Worm (Caenorhabditis elegans) whole organism, L1 larva: ENCODE results near the gene C45G9.5.
A peak's percentile ranks its signal among the peaks of the same experiment; 100 is the strongest.

ENCODE experiments used
- F16B12.6 ChIP-seq: fragments of 150-350 bp; optimal IDR thresholded peaks from 2 replicates; lab custom pipeline; 2014; ENCODE audit warnings: missing biosample characterization, missing genetic modification characterization
- Y116A8C.19 ChIP-seq: sonication (generic microtip); optimal IDR thresholded peaks from 2 replicates; lab custom pipeline; 2016; ENCODE audit warnings: missing compliant biosample characterization, missing genetic modification characterization, borderline replicate concordance
- aha-1 ChIP-seq: fragments of 150-350 bp; optimal IDR thresholded peaks from 2 replicates; lab custom pipeline; 2014; ENCODE audit warnings: missing biosample characterization, missing genetic modification characterization
- aly-2 ChIP-seq: fragments of 150-350 bp; optimal IDR thresholded peaks from 2 replicates; lab custom pipeline; 2014; ENCODE audit warnings: missing biosample characterization, missing genetic modification characterization
- ama-1 ChIP-seq: fragments of 150-350 bp; optimal IDR thresholded peaks from 2 replicates; lab custom pipeline; 2014
- blmp-1 ChIP-seq: fragments of 150-350 bp; optimal IDR thresholded peaks from 2 replicates; lab custom pipeline; 2014; ENCODE audit warnings: missing biosample characterization, missing genetic modification characterization
- ceh-8 ChIP-seq: fragments of 200-800 bp; sonication (Bioruptor generic); optimal IDR thresholded peaks from 2 replicates; lab custom pipeline; 2018; ENCODE audit warnings: mild to moderate bottlenecking, missing genetic modification characterization, moderate library complexity, missing compliant biosample characterization
- ceh-82 ChIP-seq, 3 experiments: fragments of 150-350 bp in 1 of 3; sonication (generic microtip) in 2 of 3; optimal IDR thresholded peaks; 2 replicates each; lab custom pipeline; 2014 to 2017; ENCODE audit warnings: missing biosample characterization in 3 of 3, missing genetic modification characterization in 3 of 3
- ceh-88 ChIP-seq: fragments of 200-800 bp; sonication (Bioruptor generic); IDR thresholded peaks from 2 replicates; pipeline ENCODE4 v1.3.6; 2022; ENCODE audit warnings: missing genetic modification characterization, missing compliant biosample characterization
- ceh-90 ChIP-seq: sonication (generic microtip); optimal IDR thresholded peaks from 2 replicates; lab custom pipeline; 2016; ENCODE audit warnings: missing genetic modification characterization, missing compliant biosample characterization
- dpl-1 ChIP-seq, 3 experiments: fragments of 150-350 bp in 2 of 3; sonication (generic microtip) in 1 of 3; optimal IDR thresholded peaks; 2 replicates each; lab custom pipeline; 2014 to 2017; ENCODE audit warnings: missing biosample characterization in 3 of 3, missing genetic modification characterization in 3 of 3, missing genetic modification reagents in 3 of 3
- dsc-1 ChIP-seq: sonication (generic microtip); optimal IDR thresholded peaks from 2 replicates; lab custom pipeline; 2016; ENCODE audit warnings: mild to moderate bottlenecking, missing genetic modification characterization, missing compliant biosample characterization
- efl-3 ChIP-seq: fragments of 200-800 bp; sonication (Bioruptor generic); optimal IDR thresholded peaks from 2 replicates; lab custom pipeline; 2018; ENCODE audit warnings: mild to moderate bottlenecking, missing genetic modification characterization, missing compliant biosample characterization
- egl-13 ChIP-seq: sonication (generic microtip); optimal IDR thresholded peaks from 2 replicates; lab custom pipeline; 2016; ENCODE audit warnings: missing genotype, missing genetic modification reagents, missing genetic modification characterization, missing compliant biosample characterization
- egl-27 ChIP-seq, 2 experiments: fragments of 150-350 bp in 1 of 2; sonication (generic microtip); optimal IDR thresholded peaks; 3 replicates each; lab custom pipeline; 2017 to 2018; ENCODE audit warnings: missing biosample characterization in 2 of 2, missing genetic modification characterization in 2 of 2, missing genetic modification reagents in 2 of 2
- ets-5 ChIP-seq: fragments of 200-800 bp; sonication (Bioruptor generic); IDR thresholded peaks from 2 replicates; pipeline ENCODE4 v1.3.6; 2022; ENCODE audit warnings: missing genetic modification characterization, missing compliant biosample characterization
- fkh-10 ChIP-seq: sonication (generic microtip); optimal IDR thresholded peaks from 2 replicates; lab custom pipeline; 2017; ENCODE audit warnings: missing biosample characterization, missing genetic modification reagents, missing genetic modification characterization
- fkh-4 ChIP-seq: sonication (generic microtip); optimal IDR thresholded peaks from 2 replicates; lab custom pipeline; 2016; ENCODE audit warnings: missing compliant biosample characterization, missing genetic modification characterization, borderline replicate concordance
- fos-1 ChIP-seq: fragments of 150-350 bp; optimal IDR thresholded peaks from 2 replicates; lab custom pipeline; 2014; ENCODE audit warnings: missing biosample characterization, missing genetic modification characterization
- hlh-17 ChIP-seq: fragments of 200-800 bp; sonication (Bioruptor generic); optimal IDR thresholded peaks from 2 replicates; lab custom pipeline; 2018; ENCODE audit warnings: missing genetic modification characterization, mild to moderate bottlenecking, missing compliant biosample characterization, moderate library complexity, borderline replicate concordance
- hlh-4 ChIP-seq: sonication (generic microtip); optimal IDR thresholded peaks from 2 replicates; lab custom pipeline; 2016; ENCODE audit warnings: mild to moderate bottlenecking, missing genetic modification characterization, missing compliant biosample characterization
- hpl-2 ChIP-seq: fragments of 150-350 bp; optimal IDR thresholded peaks from 2 replicates; lab custom pipeline; 2014; ENCODE audit warnings: missing biosample characterization, missing genetic modification reagents, missing genetic modification characterization
- irx-1 ChIP-seq: sonication (generic microtip); optimal IDR thresholded peaks from 2 replicates; lab custom pipeline; 2016; ENCODE audit warnings: missing genetic modification characterization, missing compliant biosample characterization
- isw-1 ChIP-seq: fragments of 200-800 bp; sonication (Bioruptor generic); IDR thresholded peaks from 2 replicates; pipeline ENCODE4 v1.3.6; 2022; ENCODE audit warnings: missing genetic modification characterization, missing compliant biosample characterization
- lin-13 ChIP-seq: fragments of 150-350 bp; optimal IDR thresholded peaks from 2 replicates; lab custom pipeline; 2014; ENCODE audit warnings: missing biosample characterization, missing genetic modification reagents, missing genetic modification characterization
- lin-14 ChIP-seq: fragments of 200-800 bp; sonication (Bioruptor generic); optimal IDR thresholded peaks from 2 replicates; lab custom pipeline; 2018; ENCODE audit warnings: mild to moderate bottlenecking, missing genetic modification characterization, moderate library complexity, missing compliant biosample characterization
- lin-35 ChIP-seq, 2 experiments: fragments of 150-350 bp; optimal IDR thresholded peaks; 2 replicates each; lab custom pipeline; 2014; ENCODE audit warnings: missing biosample characterization in 2 of 2, missing genetic modification characterization in 2 of 2, missing genetic modification reagents in 2 of 2
- lin-39 ChIP-seq: fragments of 150-350 bp; optimal IDR thresholded peaks from 2 replicates; lab custom pipeline; 2014; ENCODE audit warnings: missing biosample characterization, missing genetic modification reagents, missing genetic modification characterization
- lir-3 ChIP-seq: sonication (generic microtip); optimal IDR thresholded peaks from 2 replicates; lab custom pipeline; 2016; ENCODE audit warnings: mild to moderate bottlenecking, missing genetic modification characterization, moderate library complexity, missing compliant biosample characterization; ENCODE audit not compliant: poor library complexity
- mdl-1 ChIP-seq, 2 experiments: fragments of 150-350 bp; optimal IDR thresholded peaks; 2 replicates each; lab custom pipeline; 2014 to 2017; ENCODE audit warnings: missing biosample characterization in 2 of 2, missing genetic modification characterization in 2 of 2, inconsistent platforms in 1 of 2
- mef-2 ChIP-seq: fragments of 150-350 bp; optimal IDR thresholded peaks from 2 replicates; lab custom pipeline; 2014; ENCODE audit warnings: missing biosample characterization, missing genetic modification characterization
- nhr-12 ChIP-seq: sonication (generic microtip); optimal IDR thresholded peaks from 2 replicates; lab custom pipeline; 2017; ENCODE audit warnings: missing biosample characterization, missing genetic modification characterization
- nhr-19 ChIP-seq: fragments of 200-800 bp; sonication (Bioruptor generic); conservative IDR thresholded peaks from 2 replicates; pipeline ENCODE4 v1.3.6; 2022; ENCODE audit warnings: missing genetic modification characterization, missing compliant biosample characterization
- nhr-237 ChIP-seq: fragments of 150-350 bp; optimal IDR thresholded peaks from 2 replicates; lab custom pipeline; 2014; ENCODE audit warnings: missing biosample characterization, missing genetic modification characterization
- nhr-28 ChIP-seq: fragments of 150-350 bp; optimal IDR thresholded peaks from 2 replicates; lab custom pipeline; 2014; ENCODE audit warnings: missing biosample characterization, missing genetic modification characterization
- nhr-84 ChIP-seq: sonication (generic microtip); optimal IDR thresholded peaks from 2 replicates; lab custom pipeline; 2017; ENCODE audit warnings: missing biosample characterization, missing genetic modification characterization
- pag-3 ChIP-seq: sonication (generic microtip); optimal IDR thresholded peaks from 2 replicates; lab custom pipeline; 2017; ENCODE audit warnings: missing genetic modification characterization, mild to moderate bottlenecking, missing compliant biosample characterization, antibody characterized with exemption, borderline replicate concordance; ENCODE audit not compliant: insufficient read depth
- pqm-1 ChIP-seq: sonication (generic microtip); optimal IDR thresholded peaks from 3 replicates; lab custom pipeline; 2017; ENCODE audit warnings: missing biosample characterization, missing genetic modification characterization
- skn-1 ChIP-seq: fragments of 150-350 bp; optimal IDR thresholded peaks from 2 replicates; lab custom pipeline; 2014; ENCODE audit warnings: missing biosample characterization, missing genetic modification characterization
- sptf-1 ChIP-seq: fragments of 150-350 bp; optimal IDR thresholded peaks from 2 replicates; lab custom pipeline; 2014; ENCODE audit warnings: missing biosample characterization, missing genetic modification characterization
- swsn-7 ChIP-seq: sonication (generic microtip); optimal IDR thresholded peaks from 2 replicates; lab custom pipeline; 2016; ENCODE audit warnings: missing genetic modification characterization, missing compliant biosample characterization
- tlp-1 ChIP-seq: fragments of 150-350 bp; optimal IDR thresholded peaks from 2 replicates; lab custom pipeline; 2014; ENCODE audit warnings: missing biosample characterization, missing genetic modification characterization
- unc-130 ChIP-seq: fragments of 150-350 bp; optimal IDR thresholded peaks from 2 replicates; lab custom pipeline; 2017; ENCODE audit warnings: missing biosample characterization, missing genetic modification characterization, inconsistent platforms
- unc-30 ChIP-seq: sonication (generic microtip); optimal IDR thresholded peaks from 2 replicates; lab custom pipeline; 2017; ENCODE audit warnings: missing biosample characterization, missing genetic modification characterization
- unc-86 ChIP-seq: sonication (generic microtip); optimal IDR thresholded peaks from 2 replicates; lab custom pipeline; 2016; ENCODE audit warnings: missing genetic modification characterization, missing compliant biosample characterization
- unc-98 ChIP-seq: fragments of 200-800 bp; sonication (Bioruptor generic); IDR thresholded peaks from 2 replicates; pipeline ENCODE4 v1.3.6; 2022; ENCODE audit warnings: missing genetic modification characterization, missing compliant biosample characterization
- zip-4 ChIP-seq: fragments of 200-800 bp; sonication (Bioruptor generic); optimal IDR thresholded peaks from 2 replicates; lab custom pipeline; 2018; ENCODE audit warnings: mild to moderate bottlenecking, missing genetic modification characterization, moderate library complexity, missing compliant biosample characterization
- ztf-11 ChIP-seq, 2 experiments: sonication (generic microtip); optimal IDR thresholded peaks; 2 replicates each; lab custom pipeline; 2016 to 2017; ENCODE audit warnings: missing genetic modification characterization in 2 of 2, missing biosample characterization in 1 of 2, missing compliant biosample characterization in 1 of 2
- ztf-4 ChIP-seq: fragments of 150-350 bp; optimal IDR thresholded peaks from 2 replicates; lab custom pipeline; 2014; ENCODE audit warnings: missing biosample characterization, missing genetic modification characterization

C45G9.5 gene

ce11 chrIII:5024393-5024964 lies 23.4 kb upstream of the C45G9.5 start, which contains the start of gene pcf-11 (continued):
- TF ChIP-seq egl-13 (tag; lab: Kevin White, UChicago), result no peak
- no peak for TF ChIP-seq egl-27 (tag; optimal IDR thresholded peaks at IDR 0.05; lab: Kevin White, UChicago)
- no peak for TF ChIP-seq ztf-4 (tag; lab: Kevin White, UChicago)
- no peak for TF ChIP-seq lin-39 (tag; lab: Kevin White, UChicago)
- no peak for TF ChIP-seq efl-3
- TF ChIP-seq blmp-1, result peak; percentile 13
- TF ChIP-seq pag-3, result no peak
- TF ChIP-seq ceh-90 (tag; lab: Kevin White, UChicago), result no peak
- TF ChIP-seq, all 84 proteins: peak for 34

- TF ChIP-seq ets-5 (GFP tag; lab: Robert Waterston, UW) (no peak), ztf-4 (tag; lab: Kevin White, UChicago) (peak; percentile 86), fkh-10 (GFP tag; lab: Kevin White, UChicago) (no peak), lir-3 (tag; lab: Kevin White, UChicago) (no peak), nhr-237 (tag; lab: Kevin White, UChicago) (no peak), pag-3 (no peak), Y116A8C.19 (tag; lab: Kevin White, UChicago) (no peak), hlh-17 (no peak), unc-98 (GFP tag; lab: Robert Waterston, UW) (no peak), dsc-1 (peak; percentile 0), ceh-8 (no peak), ceh-82 (tag; optimal IDR thresholded peaks at IDR 0.05; lab: Kevin White, UChicago) (no peak), tlp-1 (tag; lab: Kevin White, UChicago) (no peak), aly-2 (tag; lab: Kevin White, UChicago) (no peak), hlh-4 (tag; lab: Kevin White, UChicago) (no peak), F16B12.6 (tag; lab: Kevin White, UChicago) (no peak), pqm-1 (tag; lab: Kevin White, UChicago) (no peak), lin-35 (GFP tag; optimal IDR thresholded peaks at IDR 0.05; lab: Kevin White, UChicago) (peak in 1 of 2 experiments; percentile 42), lin-14 (no peak), unc-86 (tag; lab: Kevin White, UChicago) (no peak), efl-3 (no peak), irx-1 (no peak), isw-1 (no peak), ztf-11 (tag; optimal IDR thresholded peaks at IDR 0.05; lab: Kevin White, UChicago) (no peak), skn-1 (tag; lab: Kevin White, UChicago) (no peak), aha-1 (tag; lab: Kevin White, UChicago) (no peak), zip-4 (GFP tag; lab: Kevin White, UChicago) (peak; percentile 31), egl-27 (tag; optimal IDR thresholded peaks at IDR 0.05; lab: Kevin White, UChicago) (no peak), fkh-4 (tag; lab: Kevin White, UChicago) (no peak), unc-30 (tag; lab: Kevin White, UChicago) (no peak), nhr-19 (GFP tag; lab: Robert Waterston, UW) (peak; percentile 32), ceh-88 (GFP tag; lab: Robert Waterston, UW) (no peak), lin-39 (tag; lab: Kevin White, UChicago) (no peak), sptf-1 (tag; lab: Kevin White, UChicago) (no peak), unc-130 (no peak), hpl-2 (GFP tag; lab: Kevin White, UChicago) (no peak), fos-1 (tag; lab: Kevin White, UChicago) (no peak), mdl-1 (tag; optimal IDR thresholded peaks at IDR 0.05; lab: Kevin White, UChicago) (no peak), egl-13 (tag; lab: Kevin White, UChicago) (no peak), ama-1 (lab: Kevin White, UChicago) (peak; percentile 92), swsn-7 (peak; percentile 22), lin-13 (no peak), dpl-1 (GFP tag; optimal IDR thresholded peaks at IDR 0.05; lab: Kevin White, UChicago) (peak in 2 of 3 experiments; percentile 3 to 9), nhr-84 (no peak), nhr-28 (no peak), blmp-1 (no peak), nhr-12 (tag; lab: Kevin White, UChicago) (no peak), mef-2 (tag; lab: Kevin White, UChicago) (no peak)
Measured at ce11 chrIII:5025136-5025629, 22.7 kb upstream of the C45G9.5 start.
